Worm (Caenorhabditis elegans) whole organism, L4 larva: ENCODE results near the gene cdh-8.

Experiments used
- attf-4 ChIP-seq: sonication (generic microtip); optimal IDR thresholded peaks from 3 replicates; lab custom pipeline; 2017; ENCODE audit warnings: missing biosample characterization, missing genetic modification characterization
- lin-13 ChIP-seq: fragments of 150-350 bp; optimal IDR thresholded peaks from 2 replicates; lab custom pipeline; 2014; ENCODE audit warnings: missing biosample characterization, missing genetic modification reagents, missing genetic modification characterization
- lsy-2 ChIP-seq, 2 experiments: fragments of 150-350 bp in 1 of 2; sonication (generic microtip) in 1 of 2; optimal IDR thresholded peaks; 2 replicates each; lab custom pipeline; 2014 to 2017; ENCODE audit warnings: missing biosample characterization in 2 of 2, missing genetic modification characterization in 2 of 2
- mxl-2 ChIP-seq: fragments of 200-800 bp; sonication (Bioruptor generic); conservative IDR thresholded peaks from 2 replicates; pipeline ENCODE4 v1.3.6; 2022; ENCODE audit warnings: missing genetic modification reagents, missing genetic modification characterization, missing compliant biosample characterization
- pha-4 ChIP-seq, 2 experiments: fragments of 150-350 bp in 1 of 2; fragments of 200-800 bp in 1 of 2; sonication (Bioruptor generic) in 1 of 2; IDR thresholded peaks in 1 of 2; optimal IDR thresholded peaks in 1 of 2; 2 replicates each; pipeline versions ENCODE4 v1.3.6 to Lab custom; 2014 to 2022; ENCODE audit warnings: missing genetic modification characterization in 2 of 2, missing genetic modification reagents in 2 of 2, missing biosample characterization in 1 of 2, missing compliant biosample characterization in 1 of 2
- set-16 ChIP-seq: fragments of 200-800 bp; sonication (Bioruptor generic); IDR thresholded peaks from 2 replicates; pipeline ENCODE4 v1.3.6; 2022; ENCODE audit warnings: missing genetic modification reagents, missing genetic modification characterization, missing compliant biosample characterization
- zip-2 ChIP-seq: fragments of 150-350 bp; optimal IDR thresholded peaks from 2 replicates; lab custom pipeline; 2014; ENCODE audit warnings: missing biosample characterization, missing genetic modification characterization

ce11 chrIV:372146-372789 is 32.7 kb downstream of the cdh-8 start:
- TF ChIP-seq attf-4 (tag; lab: Kevin White, UChicago) (no peak), lsy-2 (tag; optimal IDR thresholded peaks at IDR 0.05; lab: Kevin White, UChicago) (no peak), zip-2 (tag; lab: Kevin White, UChicago) (no peak), pha-4 (GFP tag; IDR thresholded peaks at IDR 0.05; lab: Robert Waterston, UW) (no peak), pha-4 (tag; optimal IDR thresholded peaks at IDR 0.05; lab: Kevin White, UChicago) (no peak), mxl-2 (GFP tag; lab: Robert Waterston, UW) (no peak), lin-13 (GFP tag; lab: Kevin White, UChicago) (no peak), set-16 (GFP tag; lab: Robert Waterston, UW) (no peak)
